Fruit fly (Drosophila melanogaster) whole organism, wandering third instar larva: ENCODE measurements around the gene Trm7-32.

Experiments
- Abd-B ChIP-seq: fragments of >200 bp; optimal IDR thresholded peaks from 2 replicates; lab custom pipeline; 2017; ENCODE audit warnings: missing biosample characterization, missing genetic modification characterization
- HLH106 ChIP-seq: fragments of 200-800 bp; optimal IDR thresholded peaks from 3 replicates; lab custom pipeline; 2019; ENCODE audit warnings: missing biosample characterization, mild to moderate bottlenecking, missing genetic modification characterization, moderate library complexity
- Hr78 ChIP-seq: fragments of >200 bp; optimal IDR thresholded peaks from 2 replicates; lab custom pipeline; 2017; ENCODE audit warnings: missing biosample characterization, missing genetic modification characterization
- Myc ChIP-seq: fragments of >200 bp; optimal IDR thresholded peaks from 2 replicates; lab custom pipeline; 2017
- dsf ChIP-seq: sonication (Bioruptor generic); optimal IDR thresholded peaks from 2 replicates; lab custom pipeline; 2016; ENCODE audit warnings: missing biosample characterization, missing genetic modification characterization, borderline replicate concordance
- ey ChIP-seq: fragments of 200-800 bp; sonication (Bioruptor generic); optimal IDR thresholded peaks from 2 replicates; lab custom pipeline; 2016; ENCODE audit warnings: missing biosample characterization, missing genetic modification characterization
- psq ChIP-seq: fragments of 200-800 bp; sonication (Bioruptor generic); optimal IDR thresholded peaks from 3 replicates; lab custom pipeline; 2017; ENCODE audit warnings: missing biosample characterization, mild to moderate bottlenecking, missing genetic modification characterization, moderate library complexity

DNA sequence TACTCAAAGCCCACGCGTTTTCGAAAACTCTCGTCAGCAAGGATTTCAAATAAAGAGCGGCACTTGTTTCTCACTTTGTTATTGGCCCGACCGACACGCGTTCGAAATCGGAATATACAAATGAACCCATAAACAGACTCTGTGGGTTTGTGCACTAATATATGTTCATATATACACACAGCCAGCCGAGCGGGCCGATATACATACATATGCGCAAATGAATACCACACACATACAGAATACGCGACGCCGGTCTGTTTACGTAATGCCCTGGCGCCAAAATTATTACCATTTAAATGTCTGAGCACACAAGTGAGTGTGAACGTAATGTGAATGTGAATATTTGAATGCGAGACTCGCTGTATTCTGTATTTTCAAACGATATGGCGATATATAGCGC, 27.2 kb downstream of the Trm7-32 start:
- TF ChIP-seq dsf (GFP tag; lab: Kevin White, UChicago) (no peak), ey (GFP tag; lab: Kevin White, UChicago) (no peak), psq (GFP tag; lab: Kevin White, UChicago) (no peak), Hr78 (no peak), HLH106 (tag; lab: Kevin White, UChicago) (no peak), Abd-B (no peak), Myc (lab: Kevin White, UChicago) (no peak)
